Fruit fly (Drosophila melanogaster) whole organism, embryonic: Measurements from ENCODE around the gene upSET.

ENCODE experiments used
- Adf1 ChIP-seq: fragments of 200-800 bp; sonication (Bioruptor generic); IDR thresholded peaks from 2 replicates; pipeline ENCODE4 v1.3.6; 2022; ENCODE audit warnings: missing biosample characterization, missing genetic modification characterization
- CG12155 ChIP-seq: fragments of 200-800 bp; sonication (Bioruptor generic); optimal IDR thresholded peaks from 3 replicates; lab custom pipeline; 2016; ENCODE audit warnings: missing biosample characterization, missing genetic modification characterization
- CG12391 ChIP-seq: fragments of 200-800 bp; sonication (Bioruptor generic); optimal IDR thresholded peaks from 3 replicates; lab custom pipeline; 2018; ENCODE audit warnings: missing biosample characterization, mild to moderate bottlenecking, missing genetic modification characterization, moderate library complexity
- CG15073 ChIP-seq: fragments of 200-800 bp; sonication (Bioruptor generic); optimal IDR thresholded peaks from 2 replicates; lab custom pipeline; 2016; ENCODE audit warnings: missing biosample characterization, missing genetic modification characterization
- CG1603 ChIP-seq: fragments of 200-800 bp; sonication (Bioruptor generic); optimal IDR thresholded peaks from 2 replicates; lab custom pipeline; 2019; ENCODE audit warnings: missing biosample characterization, mild to moderate bottlenecking, missing genetic modification characterization, moderate library complexity
- CG32772 ChIP-seq: fragments of 200-800 bp; sonication (Bioruptor generic); IDR thresholded peaks from 2 replicates; pipeline ENCODE4 v1.3.6; 2022; ENCODE audit warnings: missing biosample characterization, missing genetic modification characterization
- CG34376 ChIP-seq: fragments of 200-800 bp; sonication (Bioruptor generic); optimal IDR thresholded peaks from 2 replicates; lab custom pipeline; 2018; ENCODE audit warnings: missing biosample characterization, mild to moderate bottlenecking, missing genetic modification characterization
- CG3838 ChIP-seq: fragments of 200-800 bp; sonication (Bioruptor generic); optimal IDR thresholded peaks from 3 replicates; lab custom pipeline; 2016; ENCODE audit warnings: missing biosample characterization, missing genetic modification characterization
- CG4707 ChIP-seq: fragments of 200-800 bp; sonication (Bioruptor generic); optimal IDR thresholded peaks from 2 replicates; lab custom pipeline; 2018; ENCODE audit warnings: missing biosample characterization, mild to moderate bottlenecking, missing genetic modification characterization, moderate library complexity
- CG4820 ChIP-seq: fragments of 200-800 bp; sonication (Bioruptor generic); optimal IDR thresholded peaks from 3 replicates; lab custom pipeline; 2016; ENCODE audit warnings: missing biosample characterization, missing genetic modification characterization
- CG6175 ChIP-seq: fragments of 200-800 bp; sonication (Bioruptor generic); IDR thresholded peaks from 3 replicates; pipeline ENCODE4 v1.3.6; 2022; ENCODE audit warnings: missing biosample characterization, missing genetic modification characterization
- CG6683 ChIP-seq: fragments of 200-800 bp; sonication (Bioruptor generic); optimal IDR thresholded peaks from 2 replicates; lab custom pipeline; 2017; ENCODE audit warnings: missing biosample characterization, mild to moderate bottlenecking, missing genetic modification characterization, missing genetic modification reagents
- CG6791 ChIP-seq: fragments of 200-800 bp; sonication (Bioruptor generic); IDR thresholded peaks from 3 replicates; pipeline ENCODE4 v1.3.6; 2022; ENCODE audit warnings: missing biosample characterization, missing genetic modification characterization; ENCODE audit not compliant: partially characterized antibody
- CG7928 ChIP-seq: fragments of 200-800 bp; sonication (Bioruptor generic); optimal IDR thresholded peaks from 2 replicates; lab custom pipeline; 2017; ENCODE audit warnings: missing biosample characterization, mild to moderate bottlenecking, missing genetic modification characterization
- CG9215 ChIP-seq: fragments of 200-800 bp; sonication (Bioruptor generic); IDR thresholded peaks from 2 replicates; pipeline ENCODE4 v1.3.6; 2022; ENCODE audit warnings: missing biosample characterization, missing genetic modification characterization
- CG9932 ChIP-seq: fragments of 200-800 bp; sonication (Bioruptor generic); IDR thresholded peaks from 2 replicates; pipeline ENCODE4 v1.3.6; 2022; ENCODE audit warnings: missing biosample characterization, missing genetic modification characterization
- Chrac-16 ChIP-seq: fragments of 200-800 bp; sonication (Bioruptor generic); optimal IDR thresholded peaks from 3 replicates; lab custom pipeline; 2016; ENCODE audit warnings: missing biosample characterization, missing genetic modification characterization
- Dad ChIP-seq: fragments of 200-800 bp; sonication (Bioruptor generic); optimal IDR thresholded peaks from 3 replicates; lab custom pipeline; 2016; ENCODE audit warnings: missing biosample characterization, missing genetic modification characterization
- Dip3 ChIP-seq: fragments of 200-800 bp; sonication (Bioruptor generic); optimal IDR thresholded peaks from 3 replicates; lab custom pipeline; 2016; ENCODE audit warnings: missing biosample characterization, missing genetic modification characterization
- HmgZ ChIP-seq: fragments of 200-800 bp; sonication (Bioruptor generic); optimal IDR thresholded peaks from 2 replicates; lab custom pipeline; 2018; ENCODE audit warnings: missing biosample characterization, mild to moderate bottlenecking, missing genetic modification characterization
- Hmr ChIP-seq: fragments of 200-800 bp; sonication (Bioruptor generic); optimal IDR thresholded peaks from 3 replicates; lab custom pipeline; 2017; ENCODE audit warnings: mild to moderate bottlenecking, missing biosample characterization, missing genetic modification reagents, missing genetic modification characterization
- Hr51 ChIP-seq, 2 experiments: fragments of 200-800 bp; sonication (Bioruptor generic); optimal IDR thresholded peaks; 2 replicates in 1 of 2; 3 replicates in 1 of 2; lab custom pipeline; 2016 to 2018; ENCODE audit warnings: missing biosample characterization in 2 of 2, missing genetic modification characterization in 2 of 2, mild to moderate bottlenecking in 1 of 2, moderate library complexity in 1 of 2
- Oaz ChIP-seq: fragments of 200-800 bp; sonication (Bioruptor generic); IDR thresholded peaks from 2 replicates; pipeline ENCODE4 v1.3.6; 2022; ENCODE audit warnings: missing biosample characterization, missing genetic modification characterization
- Opbp ChIP-seq: fragments of 200-800 bp; sonication (Bioruptor generic); IDR thresholded peaks from 3 replicates; pipeline ENCODE4 v1.3.6; 2022; ENCODE audit warnings: missing biosample characterization, missing genetic modification characterization; ENCODE audit not compliant: partially characterized antibody
- Sox100B ChIP-seq: fragments of 200-800 bp; sonication (Bioruptor generic); optimal IDR thresholded peaks from 3 replicates; lab custom pipeline; 2018; ENCODE audit warnings: missing biosample characterization, mild to moderate bottlenecking, missing genetic modification characterization
- Sry-δ ChIP-seq: fragments of 200-800 bp; sonication (Bioruptor generic); optimal IDR thresholded peaks from 2 replicates; lab custom pipeline; 2016; ENCODE audit warnings: missing biosample characterization, missing genetic modification characterization
- YL-1 ChIP-seq: fragments of 200-800 bp; sonication (Bioruptor generic); optimal IDR thresholded peaks from 3 replicates; lab custom pipeline; 2017; ENCODE audit warnings: missing biosample characterization, mild to moderate bottlenecking, missing genetic modification characterization
- abd-A ChIP-seq: fragments of 200-800 bp; sonication (Bioruptor generic); optimal IDR thresholded peaks from 3 replicates; lab custom pipeline; 2019; ENCODE audit warnings: missing biosample characterization, mild to moderate bottlenecking, missing genetic modification characterization, moderate library complexity
- cas ChIP-seq: fragments of 200-800 bp; sonication (Bioruptor generic); IDR thresholded peaks from 2 replicates; pipeline ENCODE4 v1.3.6; 2022; ENCODE audit warnings: missing biosample characterization, missing genetic modification characterization
- crol ChIP-seq: fragments of 200-800 bp; sonication (Bioruptor generic); IDR thresholded peaks from 2 replicates; pipeline ENCODE4 v1.3.6; 2022; ENCODE audit warnings: missing biosample characterization, missing genetic modification characterization
- da ChIP-seq: fragments of 200-800 bp; sonication (Bioruptor generic); optimal IDR thresholded peaks from 2 replicates; lab custom pipeline; 2016; ENCODE audit warnings: missing biosample characterization, missing genetic modification characterization
- disco-r ChIP-seq: fragments of 200-800 bp; sonication (Bioruptor generic); optimal IDR thresholded peaks from 2 replicates; lab custom pipeline; 2016; ENCODE audit warnings: missing biosample characterization, missing genetic modification characterization
- fd102C ChIP-seq: fragments of 200-800 bp; sonication (Bioruptor generic); optimal IDR thresholded peaks from 2 replicates; lab custom pipeline; 2018; ENCODE audit warnings: missing biosample characterization, mild to moderate bottlenecking, missing genetic modification characterization, moderate library complexity
- ftz-f1 ChIP-seq: fragments of 200-800 bp; sonication (Bioruptor generic); optimal IDR thresholded peaks from 2 replicates; lab custom pipeline; 2016; ENCODE audit warnings: missing biosample characterization, missing genetic modification characterization
- fu2 ChIP-seq: fragments of 200-800 bp; sonication (Bioruptor generic); optimal IDR thresholded peaks from 2 replicates; lab custom pipeline; 2016; ENCODE audit warnings: missing biosample characterization, missing genetic modification characterization
- jumu ChIP-seq: fragments of 200-800 bp; sonication (Bioruptor generic); optimal IDR thresholded peaks from 3 replicates; lab custom pipeline; 2016; ENCODE audit warnings: missing biosample characterization, missing genetic modification characterization
- ken ChIP-seq: fragments of 200-800 bp; sonication (Bioruptor generic); IDR thresholded peaks from 3 replicates; pipeline ENCODE4 v1.3.6; 2022; ENCODE audit warnings: missing biosample characterization, missing genetic modification characterization
- luna ChIP-seq: fragments of 200-800 bp; sonication (Bioruptor generic); optimal IDR thresholded peaks from 2 replicates; lab custom pipeline; 2016; ENCODE audit warnings: missing biosample characterization, missing genetic modification characterization
- maf-S ChIP-seq: fragments of 200-800 bp; sonication (Bioruptor generic); optimal IDR thresholded peaks from 2 replicates; lab custom pipeline; 2016; ENCODE audit warnings: missing biosample characterization, missing genetic modification characterization
- pb ChIP-seq: fragments of 200-800 bp; sonication (Bioruptor generic); optimal IDR thresholded peaks from 3 replicates; lab custom pipeline; 2016; ENCODE audit warnings: missing biosample characterization, missing genetic modification characterization
- prd ChIP-seq, 3 experiments: fragments of >200 bp in 2 of 3; fragments of 200-800 bp in 1 of 3; sonication (Bioruptor generic) in 1 of 3; optimal IDR thresholded peaks in 2 of 3; IDR thresholded peaks in 1 of 3; 2 replicates in 2 of 3; 3 replicates in 1 of 3; pipeline versions ENCODE4 v1.3.6 to Lab custom; 2017 to 2022; ENCODE audit warnings: missing biosample characterization in 1 of 3, missing genetic modification characterization in 1 of 3
- ranshi ChIP-seq: fragments of 200-800 bp; sonication (Bioruptor generic); IDR thresholded peaks from 2 replicates; pipeline ENCODE4 v1.3.6; 2022; ENCODE audit warnings: missing biosample characterization, missing genetic modification characterization
- rib ChIP-seq: fragments of 200-800 bp; sonication (Bioruptor generic); IDR thresholded peaks from 2 replicates; pipeline ENCODE4 v1.3.6; 2022; ENCODE audit warnings: missing biosample characterization, missing genetic modification characterization
- ro ChIP-seq: fragments of 200-800 bp; sonication (Bioruptor generic); IDR thresholded peaks from 2 replicates; pipeline ENCODE4 v1.3.6; 2022; ENCODE audit warnings: missing biosample characterization, missing genetic modification characterization
- sens ChIP-seq: fragments of 200-800 bp; sonication (Bioruptor generic); peaks from one replicate; lab custom pipeline; 2016; ENCODE audit warnings: missing biosample characterization, missing genetic modification characterization
- sisA ChIP-seq: fragments of 200-800 bp; sonication (Bioruptor generic); IDR thresholded peaks from 2 replicates; pipeline ENCODE4 v1.3.6; 2022; ENCODE audit warnings: missing biosample characterization, missing genetic modification characterization
- sob ChIP-seq: fragments of 200-800 bp; sonication (Bioruptor generic); IDR thresholded peaks from 2 replicates; pipeline ENCODE4 v1.3.6; 2022; ENCODE audit warnings: missing biosample characterization, missing genetic modification characterization
- wdn ChIP-seq: fragments of 200-800 bp; sonication (Bioruptor generic); IDR thresholded peaks from 2 replicates; pipeline ENCODE4 v1.3.6; 2022; ENCODE audit warnings: missing biosample characterization, missing genetic modification characterization

The upSET gene

dm6 chr3L:14056816-14057215 lies 54.9 kb downstream of the upSET start (continued):
- TF ChIP-seq CG32772, result peak; percentile 7; the same call in 1 of the 2 replicates
- no peak for TF ChIP-seq CG12155 (GFP tag; lab: Kevin White, UChicago)
- TF ChIP-seq da (GFP tag; lab: Kevin White, UChicago), result no peak
- TF ChIP-seq CG1603 (tag; lab: Kevin White, UChicago), result no peak
- peak; percentile 71; the same call in 1 of the 2 replicates for TF ChIP-seq rib (GFP tag; lab: Robert Waterston, UW)
- TF ChIP-seq Chrac-16, result no peak
- TF ChIP-seq sens (GFP tag; lab: Kevin White, UChicago), result peak; percentile 63
- TF ChIP-seq fu2 (GFP tag; lab: Kevin White, UChicago), result no peak
- no peak for TF ChIP-seq ro
- TF ChIP-seq cas, result no peak
- no peak for TF ChIP-seq jumu (GFP tag; lab: Kevin White, UChicago)
- TF ChIP-seq Sry-δ (GFP tag; lab: Kevin White, UChicago), result no peak
- peak; percentile 22; the same call in 1 of the 2 replicates for TF ChIP-seq sob (GFP tag; lab: Robert Waterston, UW)
- TF ChIP-seq Adf1 (GFP tag; lab: Robert Waterston, UW), result peak; percentile 10; the same call in 1 of the 2 replicates
- TF ChIP-seq prd (optimal IDR thresholded peaks at IDR 0.05; lab: Kevin White, UChicago), result no peak
- TF ChIP-seq prd (GFP tag; IDR thresholded peaks at IDR 0.05; lab: Robert Waterston, UW), result 0 out of 3 replicates have a peak, but pooled peaks have one; percentile 7
- TF ChIP-seq CG9932 (GFP tag; lab: Robert Waterston, UW), result 0 out of 2 replicates have a peak, but pooled peaks have one; percentile 25
- TF ChIP-seq CG4707 (GFP tag; lab: Kevin White, UChicago), result no peak
- TF ChIP-seq maf-S (GFP tag; lab: Kevin White, UChicago), result no peak
- no peak for TF ChIP-seq Sox100B (GFP tag; lab: Kevin White, UChicago)
- TF ChIP-seq Hr51 (GFP tag; optimal IDR thresholded peaks at IDR 0.05; lab: Kevin White, UChicago), result no peak
- no peak for TF ChIP-seq pb (GFP tag; lab: Kevin White, UChicago)
- TF ChIP-seq CG12391, result no peak
- TF ChIP-seq ken, result 0 out of 3 replicates have a peak, but pooled peaks have one; percentile 38
- TF ChIP-seq CG6175 (GFP tag; lab: Robert Waterston, UW), result peak; percentile 61; the same call in 2 of the 3 replicates
- no peak for TF ChIP-seq CG34376 (GFP tag; lab: Kevin White, UChicago)
- TF ChIP-seq fd102C (GFP tag; lab: Kevin White, UChicago), result no peak
- TF ChIP-seq Dip3 (GFP tag; lab: Kevin White, UChicago), result no peak
- TF ChIP-seq CG9215 (GFP tag; lab: Robert Waterston, UW), result no peak
- TF ChIP-seq wdn (GFP tag; lab: Robert Waterston, UW), result no peak
- TF ChIP-seq disco-r (GFP tag; lab: Kevin White, UChicago), result no peak
- no peak for TF ChIP-seq abd-A
- no peak for TF ChIP-seq Opbp
- no peak for TF ChIP-seq CG7928
- no peak for TF ChIP-seq Oaz
- TF ChIP-seq ranshi (GFP tag; lab: Robert Waterston, UW), result no peak
- TF ChIP-seq CG6683 (GFP tag; lab: Kevin White, UChicago), result no peak
- no peak for TF ChIP-seq Dad (GFP tag; lab: Kevin White, UChicago)
- no peak for TF ChIP-seq CG4820 (GFP tag; lab: Kevin White, UChicago)
- no peak for TF ChIP-seq YL-1 (GFP tag; lab: Kevin White, UChicago)
- TF ChIP-seq CG6791 (GFP tag; lab: Robert Waterston, UW), result no peak
- no peak for TF ChIP-seq luna
- TF ChIP-seq crol (GFP tag; lab: Robert Waterston, UW), result no peak
- TF ChIP-seq CG15073 (GFP tag; lab: Kevin White, UChicago), result no peak
- no peak for TF ChIP-seq sisA (GFP tag; lab: Robert Waterston, UW)
- no peak for TF ChIP-seq HmgZ
- TF ChIP-seq ftz-f1 (GFP tag; lab: Kevin White, UChicago), result peak; percentile 56
- TF ChIP-seq CG3838 (GFP tag; lab: Kevin White, UChicago), result no peak
- peak; percentile 2 for TF ChIP-seq Hmr (GFP tag; lab: Kevin White, UChicago)
